Worm (Caenorhabditis elegans): ENCODE measurements around the gene T16A9.5.

T16A9.5 gene

ce11 chrV:14185438-14185837 lies 29.6 kb downstream of the T16A9.5 start, which contains the start of the genes trm-1 and ints-2:
TSS of gene trm-1 (minus strand) at chrV:14185612.
TSS of gene ints-2 (plus strand) at chrV:14185686.
- TF ChIP-seq pros-1 (tag; optimal IDR thresholded peaks at IDR 0.05) (no peak), elt-2 (tag; optimal IDR thresholded peaks at IDR 0.05) (no peak), pax-1 (tag; optimal IDR thresholded peaks at IDR 0.05) (no peak), ceh-6 (GFP tag; optimal IDR thresholded peaks at IDR 0.05) (no peak), ttx-3 (tag; optimal IDR thresholded peaks at IDR 0.05) (no peak), ref-2 (tag; optimal IDR thresholded peaks at IDR 0.05) (no peak), fax-1 (tag; optimal IDR thresholded peaks at IDR 0.05) (no peak), Y22D7AL.16 (tag; optimal IDR thresholded peaks at IDR 0.05) (no peak), syd-9 (tag; optimal IDR thresholded peaks at IDR 0.05) (no peak), nhr-11 (tag; optimal IDR thresholded peaks at IDR 0.05) (no peak), ceh-18 (tag; optimal IDR thresholded peaks at IDR 0.05) (peak; percentile 26), ceh-48 (tag; optimal IDR thresholded peaks at IDR 0.05) (no peak), ceh-22 (tag; optimal IDR thresholded peaks at IDR 0.05) (no peak), ets-4 (tag; optimal IDR thresholded peaks at IDR 0.05) (no peak), unc-42 (tag; optimal IDR thresholded peaks at IDR 0.05) (peak; percentile 98), pag-3 (tag; optimal IDR thresholded peaks at IDR 0.05; ENCODE audit: borderline replicate concordance) (no peak), nfya-1 (tag; optimal IDR thresholded peaks at IDR 0.05) (peak; percentile 2), unc-3 (GFP tag; conservative IDR thresholded peaks at IDR 0.05) (no peak), unc-3 (tag; optimal IDR thresholded peaks at IDR 0.05) (no peak), C08G9.2 (tag; optimal IDR thresholded peaks at IDR 0.05) (no peak), tbx-2 (tag; optimal IDR thresholded peaks at IDR 0.05) (no peak), ceh-30 (tag; optimal IDR thresholded peaks at IDR 0.05) (no peak), lim-6 (tag; optimal IDR thresholded peaks at IDR 0.05) (no peak), K09A11.1 (tag; optimal IDR thresholded peaks at IDR 0.05; ENCODE audit: insufficient read depth) (no peak), dmd-4 (tag; optimal IDR thresholded peaks at IDR 0.05; ENCODE audit: borderline replicate concordance) (no peak), ceh-31 (tag; optimal IDR thresholded peaks at IDR 0.05) (peak; percentile 50), ceh-24 (tag; optimal IDR thresholded peaks at IDR 0.05) (no peak)

ce11 chrV:14182860-14183259 lies 32.1 kb downstream of the T16A9.5 start, which contains the start of gene cest-2.3:
TSS of gene cest-2.3 (minus strand) at chrV:14182960.
- no peak for TF ChIP-seq ceh-22 (tag; optimal IDR thresholded peaks at IDR 0.05)
- no peak for TF ChIP-seq K09A11.1 (tag; optimal IDR thresholded peaks at IDR 0.05; ENCODE audit: insufficient read depth)
- peak; percentile 40 for TF ChIP-seq elt-2 (tag; optimal IDR thresholded peaks at IDR 0.05)
- TF ChIP-seq hlh-13 (GFP tag; optimal IDR thresholded peaks at IDR 0.05): no peak

ce11 chrV:14179947-14180346 lies 35.1 kb downstream of the T16A9.5 start, which contains the start of gene ZC376.8:
TSS of gene ZC376.8 (plus strand) at chrV:14180247.
- TF ChIP-seq ceh-22 (tag; optimal IDR thresholded peaks at IDR 0.05): no peak
- no peak for TF ChIP-seq ceh-19 (GFP tag; optimal IDR thresholded peaks at IDR 0.05)
- no peak for TF ChIP-seq nhr-11 (tag; optimal IDR thresholded peaks at IDR 0.05)
- no peak for TF ChIP-seq pax-1 (tag; optimal IDR thresholded peaks at IDR 0.05)

ce11 chrV:14177657-14178129 lies 37.3 kb downstream of the T16A9.5 start, which contains the start of gene ceh-74:
TSS of gene ceh-74 (plus strand) at chrV:14178079.
- TF ChIP-seq ref-2 (tag; optimal IDR thresholded peaks at IDR 0.05) (peak; percentile 37), nfya-1 (tag; optimal IDR thresholded peaks at IDR 0.05) (peak; percentile 45), unc-55 (GFP tag; optimal IDR thresholded peaks at IDR 0.05) (peak; percentile 43), F13H6.1 (tag; optimal IDR thresholded peaks at IDR 0.05) (no peak), syd-9 (tag; optimal IDR thresholded peaks at IDR 0.05) (no peak), pros-1 (tag; optimal IDR thresholded peaks at IDR 0.05) (peak; percentile 57), lin-11 (tag; optimal IDR thresholded peaks at IDR 0.05) (no peak)

ce11 chrV:14176572-14176971 lies 38.4 kb downstream of the T16A9.5 start:
- no peak for TF ChIP-seq ceh-9 (tag; optimal IDR thresholded peaks at IDR 0.05)
- no peak for TF ChIP-seq zip-5 (tag; optimal IDR thresholded peaks at IDR 0.05)
- TF ChIP-seq pag-3 (tag; optimal IDR thresholded peaks at IDR 0.05; ENCODE audit: borderline replicate concordance): no peak
- TF ChIP-seq gmeb-2 (tag; optimal IDR thresholded peaks at IDR 0.05): no peak
- TF ChIP-seq T23F11.4 (GFP tag; optimal IDR thresholded peaks at IDR 0.05): no peak
- TF ChIP-seq pha-2 (tag; optimal IDR thresholded peaks at IDR 0.05): no peak
- TF ChIP-seq ceh-22 (tag; optimal IDR thresholded peaks at IDR 0.05): no peak
- TF ChIP-seq nhr-232 (tag; optimal IDR thresholded peaks at IDR 0.05): no peak
- TF ChIP-seq dve-1 (tag; optimal IDR thresholded peaks at IDR 0.05): no peak
- no peak for TF ChIP-seq fkh-6 (tag; optimal IDR thresholded peaks at IDR 0.05)
- no peak for TF ChIP-seq pha-4 (tag; optimal IDR thresholded peaks at IDR 0.05)
- TF ChIP-seq nfya-1 (tag; optimal IDR thresholded peaks at IDR 0.05): no peak
- no peak for TF ChIP-seq ref-2 (tag; optimal IDR thresholded peaks at IDR 0.05)

All from whole organism, late embryonic.